Fruit fly (Drosophila melanogaster): Measurements from ENCODE around the gene CG17568.

DNA sequence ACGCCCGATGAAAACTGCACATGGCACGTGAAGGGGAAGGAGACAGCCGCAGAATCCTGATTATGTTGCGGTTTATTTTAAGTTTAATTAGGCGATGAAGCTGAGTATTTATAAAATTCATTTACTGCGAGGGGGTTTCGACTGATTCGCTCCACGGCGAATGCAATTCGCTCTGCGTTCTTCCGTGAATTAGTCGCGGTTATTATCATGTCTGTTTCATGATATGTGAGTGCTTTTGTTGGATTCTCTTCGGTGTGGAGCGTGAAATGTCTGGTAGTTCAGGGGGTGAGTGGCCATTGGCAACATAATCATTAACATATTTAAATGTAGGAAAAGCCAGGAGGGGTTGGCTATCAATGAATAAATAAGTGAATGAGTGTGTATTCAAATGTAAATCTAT, 16.9 kb upstream of the CG17568 start:
- TF ChIP-seq CG4496 (GFP tag; IDR thresholded peaks at IDR 0.05) = no peak
- no peak for TF ChIP-seq Ets98B (GFP tag; IDR thresholded peaks at IDR 0.05)
- no peak for TF ChIP-seq CG9948 (tag; optimal IDR thresholded peaks at IDR 0.05)
- no peak for TF ChIP-seq EcR (GFP tag; optimal IDR thresholded peaks at IDR 0.05)
- TF ChIP-seq CG34367 (tag; optimal IDR thresholded peaks at IDR 0.05) = no peak
- TF ChIP-seq Snoo (tag; optimal IDR thresholded peaks at IDR 0.05) = no peak
- no peak for TF ChIP-seq CG13204 (GFP tag; optimal IDR thresholded peaks at IDR 0.05)
- no peak for TF ChIP-seq gl (tag; optimal IDR thresholded peaks at IDR 0.05)
- no peak for TF ChIP-seq CG8301 (tag; optimal IDR thresholded peaks at IDR 0.05)
- TF ChIP-seq Pif1A (GFP tag; optimal IDR thresholded peaks at IDR 0.05) = no peak
- no peak for TF ChIP-seq rn (GFP tag; IDR thresholded peaks at IDR 0.05)
- no peak for TF ChIP-seq CG17806 (tag; optimal IDR thresholded peaks at IDR 0.05)
